Worm (Caenorhabditis elegans) whole organism, late embryonic: Measurements from ENCODE around the gene K05F6.10.

Experiments used
- ama-1 ChIP-seq: fragments of 150-350 bp; optimal IDR thresholded peaks from 2 replicates; lab custom pipeline; 2014
- ceh-18 ChIP-seq: sonication (generic microtip); optimal IDR thresholded peaks from 2 replicates; lab custom pipeline; 2016; ENCODE audit warnings: missing genetic modification characterization, missing compliant biosample characterization
- ceh-19 ChIP-seq: fragments of 200-800 bp; sonication (Bioruptor generic); optimal IDR thresholded peaks from 2 replicates; lab custom pipeline; 2018; ENCODE audit warnings: mild to moderate bottlenecking, missing genetic modification characterization, missing compliant biosample characterization
- ceh-45 ChIP-seq: fragments of 200-800 bp; sonication (Bioruptor generic); IDR thresholded peaks from 2 replicates; pipeline ENCODE4 v1.3.6; 2022; ENCODE audit warnings: missing genetic modification reagents, missing genetic modification characterization, missing compliant biosample characterization
- tbx-2 ChIP-seq: sonication (generic microtip); optimal IDR thresholded peaks from 2 replicates; lab custom pipeline; 2016; ENCODE audit warnings: missing genetic modification characterization, missing compliant biosample characterization
- unc-3 ChIP-seq, 2 experiments: fragments of 200-800 bp in 1 of 2; sonication (Bioruptor generic) in 1 of 2; sonication (generic microtip) in 1 of 2; conservative IDR thresholded peaks in 1 of 2; optimal IDR thresholded peaks in 1 of 2; 2 replicates each; pipeline versions ENCODE4 v1.3.6 to Lab custom; 2016 to 2022; ENCODE audit warnings: missing compliant biosample characterization in 2 of 2, missing genetic modification characterization in 2 of 2, missing genetic modification reagents in 1 of 2
- zip-5 ChIP-seq: sonication (generic microtip); optimal IDR thresholded peaks from 2 replicates; lab custom pipeline; 2016; ENCODE audit warnings: missing genetic modification characterization, missing compliant biosample characterization

DNA sequence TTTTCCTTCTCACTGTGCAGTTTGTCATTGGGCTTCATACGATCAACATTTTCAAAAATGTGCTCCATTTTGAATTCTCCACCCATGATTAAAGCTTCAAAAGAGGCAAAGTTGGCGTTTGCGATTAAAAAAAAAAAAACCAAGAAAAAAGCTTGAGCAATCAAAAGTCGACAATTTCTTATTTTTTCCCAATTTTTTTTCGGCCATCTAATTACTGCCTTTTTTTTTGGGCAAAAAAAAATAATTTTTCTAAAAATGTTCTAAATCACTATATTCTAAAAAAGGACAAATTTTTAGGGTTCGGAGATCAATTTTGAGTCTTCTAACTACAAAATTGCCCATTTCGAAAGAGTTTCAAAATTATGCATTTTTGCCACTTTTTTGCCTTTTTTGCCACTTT, at the start of gene K05F6.10:
- TF ChIP-seq ama-1 (lab: Kevin White, UChicago) (no peak), ceh-18 (tag; lab: Kevin White, UChicago) (no peak), tbx-2 (no peak), zip-5 (tag; lab: Kevin White, UChicago) (no peak), unc-3 (GFP tag; conservative IDR thresholded peaks at IDR 0.05; lab: Robert Waterston, UW) (no peak), unc-3 (tag; optimal IDR thresholded peaks at IDR 0.05; lab: Kevin White, UChicago) (no peak), ceh-45 (GFP tag; lab: Robert Waterston, UW) (no peak), ceh-19 (GFP tag; lab: Kevin White, UChicago) (no peak)
